Fruit fly (Drosophila melanogaster): ENCODE results near the gene arg.

arg gene

DNA sequence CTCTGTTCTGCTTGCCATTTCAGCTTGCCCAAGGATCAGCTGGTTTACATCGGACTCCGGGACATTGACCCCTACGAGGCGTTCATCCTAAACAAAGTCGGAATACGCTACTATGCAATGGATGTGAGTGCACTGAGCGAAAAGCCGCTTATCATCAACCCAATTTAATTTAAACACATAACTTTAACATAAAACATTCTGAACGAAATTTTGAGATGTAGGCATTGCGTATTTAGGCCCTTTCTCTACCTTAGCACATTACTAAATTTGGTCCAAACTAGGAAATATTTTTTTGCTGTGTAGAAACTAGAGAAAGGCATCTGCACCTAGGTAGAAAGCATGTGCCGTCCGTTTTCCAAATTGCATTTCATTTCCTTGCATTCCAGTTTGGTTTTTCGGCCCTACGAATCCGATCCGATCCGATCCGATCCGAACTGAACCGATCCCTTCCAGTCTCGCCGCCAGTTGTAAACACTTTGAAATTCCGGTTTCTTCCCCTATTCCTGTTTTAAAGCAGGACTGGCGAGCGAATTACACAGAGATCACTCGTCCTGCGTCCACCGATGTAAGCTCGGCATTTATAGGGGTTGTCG, 17.3 kb downstream of the arg start:
- TF ChIP-seq CG33017 (tag; optimal IDR thresholded peaks at IDR 0.05): no peak
- no peak for TF ChIP-seq cic (GFP tag; optimal IDR thresholded peaks at IDR 0.05)
- no peak for TF ChIP-seq cnc (optimal IDR thresholded peaks at IDR 0.05)
- no peak for TF ChIP-seq toe (GFP tag; optimal IDR thresholded peaks at IDR 0.05)
- TF ChIP-seq CG14711 (tag; optimal IDR thresholded peaks at IDR 0.05): no peak
- TF ChIP-seq Clk (GFP tag; optimal IDR thresholded peaks at IDR 0.05): no peak
- TF ChIP-seq bab1 (GFP tag; optimal IDR thresholded peaks at IDR 0.05): no peak
- TF ChIP-seq ovo (GFP tag; optimal IDR thresholded peaks at IDR 0.05): no peak
- TF ChIP-seq CG7101 (tag; optimal IDR thresholded peaks at IDR 0.05): no peak
- TF ChIP-seq tj (GFP tag; optimal IDR thresholded peaks at IDR 0.05): no peak
- no peak for TF ChIP-seq Crg-1 (GFP tag; optimal IDR thresholded peaks at IDR 0.05)
- no peak for TF ChIP-seq CG1620 (GFP tag; optimal IDR thresholded peaks at IDR 0.05)
- no peak for TF ChIP-seq CG12768 (GFP tag; optimal IDR thresholded peaks at IDR 0.05)

DNA sequence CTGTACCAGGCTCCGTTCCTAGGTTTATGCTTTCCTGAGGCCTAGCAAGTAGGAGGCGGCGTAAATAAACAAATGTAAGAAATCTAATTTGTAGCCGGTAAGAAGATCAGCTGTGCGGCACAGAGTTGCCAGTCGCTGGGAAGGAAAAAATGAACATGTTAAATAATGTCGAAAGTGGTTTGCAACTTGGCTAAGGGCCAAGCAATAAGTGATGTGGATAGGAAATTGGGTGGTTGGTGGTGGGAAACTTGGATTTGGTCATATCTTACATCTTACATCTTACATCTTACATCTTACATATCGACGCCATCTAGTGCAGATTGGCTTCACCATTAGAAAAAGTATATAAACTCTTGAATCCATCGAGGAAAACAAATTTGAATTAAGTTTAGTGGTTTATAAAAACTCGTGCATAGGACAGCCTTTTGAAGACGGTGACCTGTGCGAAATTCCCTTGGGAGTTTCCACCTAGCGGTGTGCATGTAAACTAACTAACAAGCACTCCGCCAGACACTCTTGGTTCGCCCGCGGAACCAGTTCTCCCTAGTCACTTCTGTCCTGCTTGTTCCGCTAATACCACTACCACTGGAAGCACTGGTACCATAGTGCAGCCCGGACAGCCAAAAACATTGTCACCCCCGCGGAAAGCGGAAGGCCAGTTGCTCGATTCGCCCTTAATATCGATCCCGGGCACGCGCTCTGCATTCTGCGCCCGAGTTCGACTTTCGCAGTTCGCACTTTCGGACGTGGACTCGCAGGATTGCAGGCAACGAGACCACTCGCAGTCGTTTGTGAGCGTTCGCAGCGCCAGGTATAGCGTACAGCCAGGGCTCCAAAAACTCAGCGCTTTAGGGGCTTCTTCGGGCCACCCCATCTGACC, 20.7 kb downstream of the arg start, which contains the start of the genes CG4293 and Appl:
TSS of gene CG4293 (minus strand) at position 568 of the 880 bp plus-strand sequence.
TSS of gene Appl (plus strand) at position 778 of the 880 bp plus-strand sequence.
- TF ChIP-seq CG14711 (tag; optimal IDR thresholded peaks at IDR 0.05) (peak; percentile 80), CG1620 (GFP tag; optimal IDR thresholded peaks at IDR 0.05) (no peak), bab1 (GFP tag; optimal IDR thresholded peaks at IDR 0.05) (peak; percentile 23), Hr96 (GFP tag; optimal IDR thresholded peaks at IDR 0.05) (peak; percentile 19), cic (GFP tag; optimal IDR thresholded peaks at IDR 0.05) (no peak), Crg-1 (GFP tag; optimal IDR thresholded peaks at IDR 0.05) (peak; percentile 14), CG5204 (GFP tag; optimal IDR thresholded peaks at IDR 0.05) (no peak)

DNA sequence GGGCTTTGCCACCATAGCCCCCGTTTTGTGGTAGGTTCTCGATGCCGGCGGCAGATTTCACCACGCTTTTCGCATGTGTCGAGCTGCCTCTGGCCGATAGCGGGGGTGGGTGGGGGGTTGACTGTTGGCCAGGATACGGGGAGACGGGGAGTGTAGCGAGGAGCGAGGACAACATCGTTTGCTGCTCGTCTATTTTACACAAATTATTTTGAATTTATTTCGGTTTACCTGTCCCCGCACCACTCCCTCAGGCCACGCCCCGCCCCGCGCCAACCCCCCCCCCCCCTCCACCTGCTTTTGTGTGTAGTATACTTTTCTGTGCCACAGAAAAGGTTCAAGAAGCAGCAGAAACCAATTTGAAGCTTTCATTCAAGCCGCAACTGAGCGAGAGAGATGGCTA, 32.8 kb downstream of the arg start:
- no peak for TF ChIP-seq Mnt (GFP tag; optimal IDR thresholded peaks at IDR 0.05)
- TF ChIP-seq pad (GFP tag; optimal IDR thresholded peaks at IDR 0.05): peak; percentile 22

DNA sequence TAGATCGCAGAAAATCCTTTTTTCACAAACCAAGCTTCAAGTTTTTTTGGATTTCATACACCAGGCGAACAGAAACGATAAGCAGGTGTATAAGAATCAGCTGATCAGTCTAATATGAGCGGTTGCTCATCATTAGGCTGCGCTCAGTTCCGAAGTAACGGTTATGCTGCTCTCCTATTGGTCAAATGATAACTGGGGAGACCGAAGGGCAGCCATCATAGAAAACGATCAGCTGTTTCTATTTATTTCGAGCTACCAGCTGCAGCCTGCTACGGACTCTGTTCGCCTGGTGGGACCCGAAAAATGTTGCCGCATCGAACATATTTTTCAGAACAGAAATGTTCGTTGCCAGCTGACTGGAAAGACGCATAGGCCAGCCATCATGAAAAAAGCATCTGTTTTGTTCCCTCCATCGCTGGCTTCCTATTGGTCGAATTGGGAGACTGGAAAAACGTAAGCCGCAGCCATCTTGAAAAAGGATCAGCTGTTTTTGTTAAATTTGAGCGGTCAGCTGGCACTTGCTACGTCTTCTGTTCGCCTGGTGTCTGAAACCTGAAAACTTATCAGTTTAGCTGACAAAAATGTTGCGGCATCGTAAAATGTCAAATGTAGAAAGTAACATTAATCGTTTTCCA, 37.3 kb downstream of the arg start:
- TF ChIP-seq toe (GFP tag; optimal IDR thresholded peaks at IDR 0.05) (no peak), ovo (GFP tag; optimal IDR thresholded peaks at IDR 0.05) (peak; percentile 57), CG14711 (tag; optimal IDR thresholded peaks at IDR 0.05) (no peak), Crg-1 (GFP tag; optimal IDR thresholded peaks at IDR 0.05) (no peak), CG11617 (GFP tag; optimal IDR thresholded peaks at IDR 0.05) (no peak), cic (GFP tag; optimal IDR thresholded peaks at IDR 0.05) (no peak), Mnt (GFP tag; optimal IDR thresholded peaks at IDR 0.05) (no peak), pad (GFP tag; optimal IDR thresholded peaks at IDR 0.05) (peak; percentile 93), cnc (optimal IDR thresholded peaks at IDR 0.05) (no peak), CG33017 (tag; optimal IDR thresholded peaks at IDR 0.05) (no peak), CG12768 (GFP tag; optimal IDR thresholded peaks at IDR 0.05) (no peak), kay (GFP tag; ENCODE audit: borderline replicate concordance) (no peak), Hr96 (GFP tag; optimal IDR thresholded peaks at IDR 0.05) (no peak), CG7045 (GFP tag; optimal IDR thresholded peaks at IDR 0.05) (no peak)

Measured in whole organism, adult.